Worm (Caenorhabditis elegans) whole organism, early embryonic: Measurements from ENCODE around the gene nstp-2.

Experiments
- B0310.2 ChIP-seq: sonication (generic microtip); optimal IDR thresholded peaks from 2 replicates; lab custom pipeline; 2016; ENCODE audit warnings: mild to moderate bottlenecking, missing genetic modification characterization, missing compliant biosample characterization
- aly-1 ChIP-seq: sonication (generic microtip); optimal IDR thresholded peaks from 2 replicates; lab custom pipeline; 2016; ENCODE audit warnings: missing genetic modification characterization, missing compliant biosample characterization
- ama-1 ChIP-seq: fragments of 150-350 bp; optimal IDR thresholded peaks from 2 replicates; lab custom pipeline; 2014
- ceh-36 ChIP-seq: sonication (generic microtip); optimal IDR thresholded peaks from 2 replicates; lab custom pipeline; 2016; ENCODE audit warnings: missing genetic modification characterization, inconsistent platforms, missing compliant biosample characterization
- flt-1 ChIP-seq: fragments of 200-800 bp; sonication (Bioruptor generic); IDR thresholded peaks from 2 replicates; pipeline ENCODE4 v1.3.6; 2022; ENCODE audit warnings: missing genetic modification characterization, missing compliant biosample characterization
- hmbx-1 ChIP-seq: sonication (generic microtip); optimal IDR thresholded peaks from 2 replicates; lab custom pipeline; 2016; ENCODE audit warnings: mild to moderate bottlenecking, missing genetic modification characterization, missing compliant biosample characterization
- hmg-4 ChIP-seq: fragments of 200-800 bp; sonication (Bioruptor generic); optimal IDR thresholded peaks from 2 replicates; lab custom pipeline; 2018; ENCODE audit warnings: mild to moderate bottlenecking, missing genetic modification characterization, missing compliant biosample characterization
- hnd-1 ChIP-seq: sonication (generic microtip); optimal IDR thresholded peaks from 2 replicates; lab custom pipeline; 2016; ENCODE audit warnings: missing genetic modification characterization, missing compliant biosample characterization
- sea-1 ChIP-seq: fragments of 200-800 bp; sonication (Bioruptor generic); conservative IDR thresholded peaks from 2 replicates; pipeline ENCODE4 v1.3.6; 2022; ENCODE audit warnings: missing genetic modification characterization, missing compliant biosample characterization

DNA sequence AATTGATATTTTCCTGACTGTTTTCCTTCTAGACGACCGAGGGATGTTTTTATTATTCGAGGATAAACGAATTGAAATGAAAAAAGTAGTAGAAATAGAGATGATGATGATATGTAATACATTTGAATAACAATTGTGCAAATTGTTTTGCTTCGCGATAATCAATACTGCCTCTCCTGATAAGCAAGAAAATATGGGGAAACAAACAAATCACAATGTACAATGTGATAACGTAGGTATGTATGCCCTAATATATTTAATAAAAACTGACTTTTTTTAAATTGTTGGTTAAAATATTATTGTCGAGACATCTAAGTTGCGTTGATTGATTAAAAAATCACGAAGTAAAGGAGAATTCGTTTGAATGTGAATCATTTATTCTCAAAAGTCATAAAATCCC is 21.8 kb upstream of the nstp-2 start, which contains the start of gene cest-5.2:
- TF ChIP-seq sea-1 (GFP tag; lab: Robert Waterston, UW): no peak
- TF ChIP-seq ama-1 (lab: Kevin White, UChicago): no peak
- TF ChIP-seq hmbx-1: no peak
- no peak for TF ChIP-seq B0310.2 (tag; lab: Kevin White, UChicago)
- TF ChIP-seq flt-1 (GFP tag; lab: Robert Waterston, UW): no peak
- TF ChIP-seq hnd-1 (tag; lab: Kevin White, UChicago): no peak
- no peak for TF ChIP-seq aly-1 (tag; lab: Kevin White, UChicago)
- no peak for TF ChIP-seq hmg-4
- TF ChIP-seq ceh-36 (tag; lab: Kevin White, UChicago): no peak
